Fruit fly (Drosophila melanogaster) S2 (cell line): ENCODE data around the gene LManI.

Experiments used
- CG8478 ChIP-seq: fragments of >200 bp; optimal IDR thresholded peaks from 2 replicates; lab custom pipeline; 2018
- CTCF ChIP-seq, 2 experiments: fragments of >200 bp; optimal IDR thresholded peaks; 2 replicates each; lab custom pipeline; 2018

Gene LManI

DNA sequence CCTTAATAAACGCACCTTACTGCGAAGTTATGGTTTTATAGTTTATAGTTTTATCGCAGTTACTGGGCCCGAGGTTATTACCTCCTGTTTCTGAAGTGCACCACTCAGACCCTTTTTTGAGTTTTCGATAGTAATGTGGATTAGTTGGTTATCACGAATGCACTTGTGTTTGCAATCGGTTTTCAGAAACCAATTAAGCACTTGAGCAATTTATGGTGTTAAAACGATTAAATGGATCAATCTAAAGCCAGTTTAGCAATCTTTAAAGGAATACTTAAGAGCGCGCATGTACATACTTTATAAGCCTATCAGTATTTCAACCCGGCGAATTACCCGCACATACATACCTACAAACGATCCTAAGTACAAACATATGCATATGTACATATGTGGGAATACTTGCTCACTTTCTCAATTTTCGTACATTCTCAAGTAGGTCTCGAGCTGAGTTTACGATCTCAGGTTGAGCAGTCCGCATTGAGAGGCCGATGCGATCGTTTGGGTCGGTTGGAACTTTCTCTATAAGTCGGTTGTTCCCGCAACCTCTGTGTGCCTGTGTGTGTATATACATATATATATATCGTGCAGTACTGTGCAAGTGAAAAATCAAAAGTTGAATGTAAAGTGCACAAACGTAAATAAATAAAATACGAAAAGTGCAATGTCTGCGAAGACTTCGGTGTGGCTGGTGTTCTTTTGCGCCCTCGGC is at the start of gene LManI, which contains the start of gene LManII:
TSS of gene LManI (minus strand) at position 51 of the 709 bp plus-strand sequence.
TSS of gene LManII (plus strand) at position 468 of the 709 bp plus-strand sequence.
- TF ChIP-seq CG8478 (lab: Kevin White, UChicago): no peak
- TF ChIP-seq CTCF (optimal IDR thresholded peaks at IDR 0.05; lab: Kevin White, UChicago): no peak

DNA sequence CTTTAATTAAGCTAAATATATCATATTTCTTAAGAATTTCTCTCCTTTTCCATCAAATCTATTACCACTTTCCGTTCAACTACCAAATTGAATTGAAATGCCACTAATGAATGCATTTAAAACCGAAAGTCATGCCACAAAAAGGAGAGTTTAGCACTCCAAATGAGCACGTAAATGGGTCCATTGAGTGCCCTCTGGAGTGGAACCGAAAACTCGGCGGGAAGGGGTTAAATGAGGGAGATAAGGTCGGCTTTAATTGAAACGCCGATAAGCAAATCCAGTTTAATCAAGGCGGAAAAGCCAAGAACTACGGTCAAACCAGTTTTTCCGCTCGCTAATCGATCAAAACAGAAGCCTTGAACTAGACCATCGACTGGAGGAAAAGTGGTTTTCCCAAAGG is 48.3 kb upstream of the LManI start:
- no peak for TF ChIP-seq CG8478 (lab: Kevin White, UChicago)

DNA sequence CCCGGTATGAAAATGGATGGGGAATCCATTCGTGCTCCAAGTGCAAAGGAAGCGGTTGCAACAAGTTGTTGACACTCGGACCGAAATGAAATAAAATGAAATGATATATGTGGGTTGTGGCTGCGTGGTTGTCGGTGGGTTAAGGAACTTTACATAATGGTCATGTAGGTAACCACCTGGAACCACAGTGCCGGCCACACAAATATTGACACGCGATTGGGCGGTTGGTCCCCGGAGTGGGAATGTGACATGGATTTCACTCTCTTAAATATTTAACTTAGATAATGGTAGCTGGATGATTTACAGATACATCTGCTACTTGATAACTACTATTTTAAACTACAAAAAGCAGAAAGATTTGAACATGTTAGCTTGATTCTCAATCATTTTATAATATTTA is 47.9 kb upstream of the LManI start:
- TF ChIP-seq CTCF (optimal IDR thresholded peaks at IDR 0.05; lab: Kevin White, UChicago) (no peak), CG8478 (lab: Kevin White, UChicago) (no peak)

DNA sequence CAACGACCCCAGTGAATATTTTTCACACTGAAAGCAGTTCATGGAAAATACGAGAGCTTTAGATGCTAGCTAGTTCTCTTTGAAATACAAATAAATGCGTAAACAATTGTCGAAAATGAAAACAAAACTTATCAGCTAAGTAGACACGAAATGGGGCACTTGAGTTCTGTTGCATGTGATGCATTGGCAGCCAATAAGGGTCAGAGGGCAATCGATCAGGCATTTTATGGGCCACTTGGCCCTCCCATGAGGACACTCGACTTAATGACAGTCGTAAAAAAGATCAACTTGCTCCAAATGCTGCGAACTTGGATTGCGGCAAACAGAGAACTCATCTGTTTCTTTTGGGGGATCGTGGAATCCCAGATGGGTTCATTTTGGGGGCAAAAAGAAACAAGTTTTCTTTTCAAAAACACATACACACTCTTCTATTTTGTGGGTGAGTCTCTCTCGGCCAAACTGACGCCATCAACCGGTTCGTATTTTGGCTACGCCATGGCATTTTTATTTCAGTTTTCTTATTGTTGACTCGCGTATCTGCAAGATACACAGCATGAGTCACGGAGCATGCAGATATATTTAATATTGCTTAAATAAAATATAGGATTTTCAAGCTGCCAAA is 46.4 kb upstream of the LManI start:
- TF ChIP-seq CG8478 (lab: Kevin White, UChicago) (no peak), CTCF (optimal IDR thresholded peaks at IDR 0.05; lab: Kevin White, UChicago) (no peak)

DNA sequence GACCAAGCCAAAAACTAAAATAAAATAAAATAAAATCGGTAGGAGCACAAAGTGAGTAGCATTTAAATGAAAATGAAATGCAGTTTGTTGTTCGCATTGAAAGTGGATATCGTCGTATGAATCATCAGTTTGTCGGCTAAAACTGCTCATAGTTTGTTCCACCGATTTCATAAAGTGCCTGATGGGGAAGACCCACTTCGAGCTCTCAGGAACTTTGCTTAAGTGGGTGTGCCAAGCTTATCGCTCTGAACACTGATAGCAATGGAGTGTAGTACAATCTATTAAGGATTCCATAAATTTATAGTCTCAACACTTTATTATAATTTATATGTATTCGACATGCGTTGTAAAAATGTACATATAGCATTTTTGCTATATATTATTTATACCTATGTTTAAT is 45.8 kb upstream of the LManI start:
- TF ChIP-seq CG8478 (lab: Kevin White, UChicago): no peak

DNA sequence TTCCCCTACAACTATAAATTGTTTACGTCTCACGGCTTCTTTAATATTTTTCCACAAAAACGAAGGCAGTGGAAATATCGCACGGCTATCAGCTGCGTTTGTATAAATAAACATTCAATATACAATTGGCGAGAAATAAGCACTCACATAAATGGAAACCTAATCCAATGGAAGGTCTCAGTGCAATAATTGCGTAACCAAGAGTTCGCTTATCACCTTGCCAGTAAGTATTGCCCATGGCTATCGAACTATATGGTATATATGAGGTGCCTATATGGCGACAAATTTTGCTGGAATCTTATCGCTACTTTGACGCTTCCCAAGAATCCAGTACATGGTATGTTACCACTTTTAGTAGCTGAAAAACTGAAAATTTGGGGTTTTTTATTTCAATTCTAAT is 45.2 kb upstream of the LManI start:
- TF ChIP-seq CG8478 (lab: Kevin White, UChicago) (no peak), CTCF (optimal IDR thresholded peaks at IDR 0.05; lab: Kevin White, UChicago) (no peak)

DNA sequence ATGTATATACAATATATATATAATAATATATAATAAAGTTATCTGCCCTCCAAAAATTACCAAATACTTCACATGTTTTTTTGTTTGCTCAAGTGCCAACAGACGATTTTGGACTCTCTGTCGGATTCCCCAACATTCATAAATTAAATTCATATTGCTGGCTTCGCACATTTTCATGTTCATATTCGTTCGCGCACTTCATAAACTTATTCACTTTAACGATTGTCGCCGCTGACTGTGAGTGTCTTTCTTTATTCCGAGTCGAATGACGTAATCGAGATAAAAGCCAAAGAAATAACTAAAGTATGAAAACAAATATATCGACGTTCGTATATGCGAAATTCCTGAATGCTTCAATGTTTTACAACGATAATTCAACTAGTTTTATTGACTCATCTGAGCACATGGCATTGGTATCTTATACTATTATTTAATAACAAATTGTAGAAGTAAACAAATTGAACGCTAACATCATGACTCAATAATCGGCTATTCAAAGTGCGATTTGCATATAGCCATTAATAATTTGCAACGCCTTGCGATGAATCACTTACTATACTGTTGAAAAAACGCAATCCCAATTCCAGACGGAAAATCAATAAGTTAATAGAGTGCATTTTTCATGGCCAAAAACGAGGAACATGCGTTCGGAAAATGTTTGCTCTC is 43.4 kb upstream of the LManI start:
- TF ChIP-seq CTCF (optimal IDR thresholded peaks at IDR 0.05; lab: Kevin White, UChicago) (no peak), CG8478 (lab: Kevin White, UChicago) (no peak)

DNA sequence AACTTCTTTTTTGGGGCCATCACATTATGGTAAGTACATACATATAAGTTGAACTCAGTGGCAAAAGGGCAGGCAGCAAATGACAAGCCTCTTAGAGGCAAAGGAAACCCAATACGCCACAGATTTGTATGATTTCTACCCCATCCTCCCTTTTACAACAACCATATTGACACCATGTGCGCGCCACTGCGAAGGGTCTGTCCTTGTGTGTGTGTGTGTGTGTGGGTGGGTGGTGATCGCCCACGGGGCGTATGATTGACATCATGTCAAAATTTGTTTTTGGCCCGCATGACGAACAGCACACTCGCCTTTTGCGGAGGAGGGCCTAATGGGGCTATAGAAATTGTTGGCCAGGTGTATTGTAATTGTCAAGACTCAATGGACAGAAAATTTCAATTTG is 42.6 kb upstream of the LManI start:
- TF ChIP-seq CG8478 (lab: Kevin White, UChicago) (no peak), CTCF (optimal IDR thresholded peaks at IDR 0.05; lab: Kevin White, UChicago) (no peak)

DNA sequence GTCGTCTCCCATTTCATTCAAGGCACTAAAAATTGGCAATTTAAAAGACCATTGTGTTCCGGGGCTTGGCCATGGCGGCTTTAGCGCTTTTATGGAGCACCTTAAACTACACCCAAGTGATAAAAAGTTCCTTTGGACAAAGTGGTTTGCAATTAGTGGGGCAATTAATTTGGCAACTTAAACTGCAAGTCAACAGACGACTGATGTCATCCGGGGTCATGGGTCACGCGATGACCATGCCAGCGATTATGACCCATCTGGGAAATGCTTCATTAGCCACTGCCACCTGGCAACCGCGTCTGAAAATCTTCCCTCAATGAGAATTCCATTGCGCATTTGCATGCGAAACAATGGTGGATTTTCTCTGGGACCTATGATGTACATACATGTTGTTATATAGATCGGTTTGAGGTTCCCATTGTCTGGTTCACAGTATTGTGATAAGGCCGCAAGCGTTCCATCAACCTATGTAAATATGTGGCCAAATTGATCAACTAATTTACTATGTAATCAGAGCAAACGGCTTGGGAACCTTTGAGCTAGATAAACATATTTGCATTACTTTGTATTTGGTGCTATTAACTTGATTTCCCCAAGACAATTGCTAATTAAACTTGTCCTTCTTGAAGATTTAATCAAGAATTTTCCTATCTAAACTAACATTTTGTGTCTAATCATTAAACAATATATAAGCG is 40.2 kb upstream of the LManI start:
- no peak for TF ChIP-seq CG8478 (lab: Kevin White, UChicago)
- no peak for TF ChIP-seq CTCF (optimal IDR thresholded peaks at IDR 0.05; lab: Kevin White, UChicago)

DNA sequence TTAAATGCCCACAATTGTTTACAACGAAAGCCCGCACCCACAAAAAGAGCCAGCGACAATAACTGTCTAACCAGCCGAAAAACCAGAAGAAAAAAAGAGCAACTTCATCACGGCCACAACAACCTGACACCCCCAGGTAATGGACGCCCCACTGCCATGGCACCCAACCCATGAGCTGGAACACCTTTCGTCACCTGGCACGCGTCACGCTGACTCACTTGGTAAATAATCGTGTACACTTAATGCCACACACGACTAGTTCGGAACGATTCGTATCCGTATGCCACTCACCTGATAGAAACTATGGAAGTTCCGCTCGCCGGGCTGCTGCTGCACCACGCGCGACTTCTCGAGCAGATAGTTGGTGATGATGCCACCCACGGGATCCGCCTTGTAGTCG is 39.3 kb upstream of the LManI start:
- no peak for TF ChIP-seq CG8478 (lab: Kevin White, UChicago)
- no peak for TF ChIP-seq CTCF (optimal IDR thresholded peaks at IDR 0.05; lab: Kevin White, UChicago)

DNA sequence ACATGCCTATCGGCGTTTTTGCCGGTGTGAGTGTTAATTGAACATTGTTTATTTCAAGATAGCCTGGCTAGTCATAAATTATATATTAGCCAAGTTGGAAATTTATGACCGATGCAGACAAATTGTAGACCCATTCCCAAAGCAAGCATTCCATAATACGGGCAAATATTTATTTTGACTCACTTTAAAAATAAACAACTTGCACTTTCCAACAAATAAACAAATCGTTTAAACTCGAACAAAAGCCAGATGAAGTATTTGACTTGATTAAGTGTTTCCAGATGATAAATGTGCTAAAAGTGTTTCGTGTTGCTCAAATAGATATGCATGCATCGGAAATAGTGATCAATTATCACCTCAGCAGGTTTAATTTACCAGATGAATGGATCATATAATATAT is 38.5 kb upstream of the LManI start:
- no peak for TF ChIP-seq CTCF (optimal IDR thresholded peaks at IDR 0.05; lab: Kevin White, UChicago)
- no peak for TF ChIP-seq CG8478 (lab: Kevin White, UChicago)

DNA sequence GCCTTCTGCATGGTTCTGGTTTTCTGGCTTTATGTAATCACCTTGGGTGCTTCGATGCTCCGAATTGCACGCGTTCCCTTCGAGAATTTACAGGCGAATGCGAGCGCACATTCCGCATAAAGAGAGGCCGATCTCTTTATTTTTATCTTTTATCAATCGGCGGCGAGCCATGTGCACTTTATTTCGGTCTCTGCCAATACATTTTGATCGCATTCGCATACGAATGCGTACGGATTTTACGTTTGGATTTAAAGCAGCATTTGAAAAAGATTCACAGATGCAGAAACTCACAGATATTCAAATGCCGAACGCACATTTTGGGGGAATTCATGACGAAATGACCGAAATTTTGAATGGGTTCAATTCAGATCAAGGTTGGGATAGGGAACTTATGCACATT is 34.3 kb upstream of the LManI start, which contains the start of gene CG13144:
TSS of gene CG13144 (minus strand) at position 101 of the 400 bp plus-strand sequence.
- TF ChIP-seq CG8478 (lab: Kevin White, UChicago): no peak
- no peak for TF ChIP-seq CTCF (optimal IDR thresholded peaks at IDR 0.05; lab: Kevin White, UChicago)

DNA sequence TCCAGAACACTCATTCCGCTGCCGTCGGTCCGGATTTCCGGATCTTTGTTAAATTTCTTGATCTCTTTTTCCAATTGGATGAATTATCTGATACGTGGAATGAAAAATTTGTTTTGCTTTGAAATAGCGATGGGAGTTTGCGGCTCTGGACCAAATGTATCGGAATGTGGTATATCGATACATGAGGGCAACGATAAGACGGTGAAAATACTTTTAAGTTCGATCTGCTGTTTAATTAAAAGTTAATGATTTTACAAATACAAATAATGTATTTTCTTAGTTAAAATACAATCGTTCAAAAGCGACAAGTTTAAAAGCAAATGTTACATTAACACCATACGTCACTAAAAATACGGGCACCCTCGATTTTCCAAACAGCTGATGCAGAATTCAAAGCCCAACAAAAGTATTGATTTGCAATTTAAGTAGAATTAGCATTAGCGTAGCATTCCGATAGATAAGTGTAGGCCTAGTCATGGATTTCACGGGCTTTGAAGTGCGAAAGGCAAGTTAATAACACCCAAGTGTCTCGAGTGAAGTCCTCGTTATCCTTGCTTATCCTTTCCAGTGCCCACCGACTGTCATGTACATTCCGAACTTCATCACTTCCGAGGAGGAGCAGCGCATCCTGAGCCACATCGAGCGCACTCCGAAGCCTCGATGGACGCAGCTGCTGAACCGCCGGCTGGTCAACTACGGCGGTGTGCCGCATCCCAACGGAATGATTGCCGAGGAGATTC is 31.6 kb upstream of the LManI start, which contains the start of the genes Cog4 and CG6144:
TSS of gene Cog4 (minus strand) at position 139 of the 740 bp plus-strand sequence.
TSS of gene CG6144 (plus strand) at position 211 of the 740 bp plus-strand sequence.
- TF ChIP-seq CTCF (optimal IDR thresholded peaks at IDR 0.05; lab: Kevin White, UChicago) (no peak), CG8478 (lab: Kevin White, UChicago) (no peak)

DNA sequence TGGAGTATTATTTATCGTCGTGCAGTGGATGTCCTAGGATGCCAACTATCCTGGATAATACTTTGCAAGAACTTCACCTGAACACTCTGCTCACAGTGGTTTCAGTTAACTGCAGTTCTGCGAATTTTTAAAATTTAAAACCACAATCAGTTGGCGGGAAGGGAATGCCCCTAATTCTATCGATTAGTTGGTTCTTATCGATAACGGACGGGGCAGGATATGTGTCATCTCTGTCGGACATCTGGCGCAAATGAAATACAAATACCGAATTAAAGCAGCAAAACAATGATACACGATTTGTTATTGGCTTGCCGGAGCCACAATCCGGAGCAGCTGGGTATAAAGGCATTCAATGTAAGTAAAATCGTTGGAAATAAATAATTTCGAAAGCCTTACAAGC is 26.0 kb upstream of the LManI start, which contains the start of gene Grip75:
TSS of gene Grip75 (plus strand) at position 223 of the 400 bp plus-strand sequence.
- TF ChIP-seq CTCF (optimal IDR thresholded peaks at IDR 0.05; lab: Kevin White, UChicago) (no peak), CG8478 (lab: Kevin White, UChicago) (no peak)
